Worm (Caenorhabditis elegans) whole organism, young adult: ENCODE data around the gene col-118.

ENCODE experiments used
- B0019.2 ChIP-seq: fragments of 200-800 bp; sonication (Bioruptor generic); conservative IDR thresholded peaks from 2 replicates; pipeline ENCODE4 v1.3.6; 2022; ENCODE audit warnings: missing genetic modification reagents, missing genetic modification characterization, missing compliant biosample characterization
- D2030.7 ChIP-seq: fragments of 200-800 bp; sonication (Bioruptor generic); IDR thresholded peaks from 2 replicates; pipeline ENCODE4 v1.3.6; 2022; ENCODE audit warnings: missing genetic modification reagents, missing genetic modification characterization, missing compliant biosample characterization
- F23B12.7 ChIP-seq: sonication (generic microtip); optimal IDR thresholded peaks from 2 replicates; lab custom pipeline; 2017; ENCODE audit warnings: missing genetic modification characterization, mild to moderate bottlenecking, missing compliant biosample characterization, antibody characterized with exemption, moderate library complexity; ENCODE audit not compliant: insufficient read depth
- F37B4.10 ChIP-seq: fragments of 200-800 bp; sonication (Bioruptor generic); IDR thresholded peaks from 2 replicates; pipeline ENCODE4 v1.3.6; 2022; ENCODE audit warnings: missing genetic modification characterization, missing compliant biosample characterization
- F39B2.1 ChIP-seq: fragments of 200-800 bp; sonication (Bioruptor generic); IDR thresholded peaks from 2 replicates; pipeline ENCODE4 v1.3.6; 2022; ENCODE audit warnings: missing genetic modification reagents, missing genetic modification characterization, missing compliant biosample characterization
- F55B11.4 ChIP-seq: sonication (generic microtip); optimal IDR thresholded peaks from 2 replicates; lab custom pipeline; 2016; ENCODE audit warnings: missing compliant biosample characterization, missing genetic modification characterization, borderline replicate concordance; ENCODE audit not compliant: insufficient read depth
- K11D2.4 ChIP-seq: fragments of 200-800 bp; sonication (Bioruptor generic); IDR thresholded peaks from 2 replicates; pipeline ENCODE4 v1.3.6; 2022; ENCODE audit warnings: missing genetic modification reagents, missing genetic modification characterization, missing compliant biosample characterization
- Y53G8AR.9 ChIP-seq: fragments of 200-800 bp; sonication (Bioruptor generic); conservative IDR thresholded peaks from 2 replicates; pipeline ENCODE4 v1.3.6; 2022; ENCODE audit warnings: missing genetic modification reagents, missing genetic modification characterization, missing compliant biosample characterization
- Y67H2A.10 ChIP-seq: fragments of 200-800 bp; sonication (Bioruptor generic); conservative IDR thresholded peaks from 2 replicates; pipeline ENCODE4 v1.3.6; 2022; ENCODE audit warnings: missing genetic modification reagents, missing genetic modification characterization, missing compliant biosample characterization
- Y79H2A.3 ChIP-seq: fragments of 200-800 bp; sonication (Bioruptor generic); conservative IDR thresholded peaks from 2 replicates; pipeline ENCODE4 v1.3.6; 2022; ENCODE audit warnings: missing genetic modification reagents, missing genetic modification characterization, missing compliant biosample characterization
- atf-7 ChIP-seq: sonication (generic microtip); optimal IDR thresholded peaks from 2 replicates; lab custom pipeline; 2017; ENCODE audit warnings: mild to moderate bottlenecking, missing genetic modification characterization, missing compliant biosample characterization
- ceh-40 ChIP-seq: fragments of 200-800 bp; sonication (Bioruptor generic); IDR thresholded peaks from 2 replicates; pipeline ENCODE4 v1.3.6; 2022; ENCODE audit warnings: missing genetic modification characterization, missing compliant biosample characterization
- ceh-91 ChIP-seq: fragments of 200-800 bp; sonication (Bioruptor generic); IDR thresholded peaks from 2 replicates; pipeline ENCODE4 v1.3.6; 2022; ENCODE audit warnings: missing genetic modification reagents, missing genetic modification characterization, missing compliant biosample characterization
- egl-44 ChIP-seq: fragments of 200-800 bp; sonication (Bioruptor generic); IDR thresholded peaks from 2 replicates; pipeline ENCODE4 v1.3.6; 2022; ENCODE audit warnings: missing genetic modification reagents, missing genetic modification characterization, missing compliant biosample characterization
- egrh-3 ChIP-seq: fragments of 200-800 bp; sonication (Bioruptor generic); IDR thresholded peaks from 2 replicates; pipeline ENCODE4 v1.3.6; 2022; ENCODE audit warnings: missing genetic modification reagents, missing genetic modification characterization, missing compliant biosample characterization
- ekl-4 ChIP-seq: fragments of 200-800 bp; sonication (Bioruptor generic); IDR thresholded peaks from 2 replicates; pipeline ENCODE4 v1.3.6; 2022; ENCODE audit warnings: missing genetic modification reagents, missing genetic modification characterization, missing compliant biosample characterization
- gei-17 ChIP-seq: fragments of 200-800 bp; sonication (Bioruptor generic); optimal IDR thresholded peaks from 2 replicates; lab custom pipeline; 2018; ENCODE audit warnings: mild to moderate bottlenecking, missing genetic modification characterization, missing compliant biosample characterization
- hmg-1.2 ChIP-seq: fragments of 200-800 bp; sonication (Bioruptor generic); IDR thresholded peaks from 2 replicates; pipeline ENCODE4 v1.3.6; 2022; ENCODE audit warnings: missing genetic modification reagents, missing genetic modification characterization, missing compliant biosample characterization
- hmg-20 ChIP-seq: fragments of 200-800 bp; sonication (Bioruptor generic); IDR thresholded peaks from 2 replicates; pipeline ENCODE4 v1.3.6; 2022; ENCODE audit warnings: missing genetic modification reagents, missing genetic modification characterization, missing compliant biosample characterization
- let-607 ChIP-seq, 2 experiments: fragments of 200-800 bp in 1 of 2; sonication (Bioruptor generic) in 1 of 2; sonication (generic microtip) in 1 of 2; optimal IDR thresholded peaks; 2 replicates each; lab custom pipeline; 2016 to 2018; ENCODE audit warnings: mild to moderate bottlenecking in 2 of 2, missing compliant biosample characterization in 2 of 2, missing genetic modification characterization in 2 of 2, moderate library complexity in 2 of 2, missing genotype in 1 of 2
- lin-26 ChIP-seq: fragments of 200-800 bp; sonication (Bioruptor generic); IDR thresholded peaks from 2 replicates; pipeline ENCODE4 v1.3.6; 2022; ENCODE audit warnings: missing genetic modification reagents, missing genetic modification characterization, missing compliant biosample characterization
- lin-35 ChIP-seq, 3 experiments: fragments of 150-350 bp in 2 of 3; sonication (generic microtip) in 1 of 3; optimal IDR thresholded peaks; 2 replicates each; lab custom pipeline; 2014 to 2018; ENCODE audit warnings: missing biosample characterization in 3 of 3, missing genetic modification characterization in 3 of 3, missing genetic modification reagents in 3 of 3
- lin-54 ChIP-seq: fragments of 200-800 bp; sonication (Bioruptor generic); optimal IDR thresholded peaks from 2 replicates; lab custom pipeline; 2018; ENCODE audit warnings: mild to moderate bottlenecking, missing genetic modification characterization, missing compliant biosample characterization
- nfyb-1 ChIP-seq: fragments of 200-800 bp; sonication (Bioruptor generic); IDR thresholded peaks from 2 replicates; pipeline ENCODE4 v1.3.6; 2022; ENCODE audit warnings: missing genetic modification reagents, missing genetic modification characterization, missing compliant biosample characterization
- nhr-90 ChIP-seq: sonication (generic microtip); optimal IDR thresholded peaks from 2 replicates; lab custom pipeline; 2016; ENCODE audit warnings: missing genotype, mild to moderate bottlenecking, missing genetic modification characterization, missing compliant biosample characterization
- pha-4 ChIP-seq: fragments of 150-350 bp; sonication (generic microtip); optimal IDR thresholded peaks from 2 replicates; lab custom pipeline; 2014; ENCODE audit warnings: missing biosample characterization, missing genetic modification reagents, missing genetic modification characterization
- rcor-1 ChIP-seq: fragments of 200-800 bp; sonication (Bioruptor generic); IDR thresholded peaks from 2 replicates; pipeline ENCODE4 v1.3.6; 2022; ENCODE audit warnings: missing genetic modification reagents, missing genetic modification characterization, missing compliant biosample characterization
- rec-8 ChIP-seq, 2 experiments: sonication (generic microtip); optimal IDR thresholded peaks; 2 replicates each; lab custom pipeline; 2016; ENCODE audit warnings: mild to moderate bottlenecking in 2 of 2, missing genetic modification characterization in 2 of 2, missing genetic modification reagents in 2 of 2, missing genotype in 2 of 2, missing biosample characterization in 1 of 2, missing compliant biosample characterization in 1 of 2, moderate library complexity in 1 of 2
- rpc-1 ChIP-seq, 2 experiments: fragments of 150-350 bp in 1 of 2; sonication (generic microtip) in 1 of 2; optimal IDR thresholded peaks; 2 replicates each; lab custom pipeline; 2014 to 2018; ENCODE audit warnings: missing biosample characterization in 1 of 2, missing genetic modification characterization in 1 of 2, missing genetic modification reagents in 1 of 2, missing genotype in 1 of 2
- tlf-1 ChIP-seq: fragments of 200-800 bp; sonication (Bioruptor generic); optimal IDR thresholded peaks from 2 replicates; lab custom pipeline; 2018; ENCODE audit warnings: mild to moderate bottlenecking, missing genetic modification characterization, missing compliant biosample characterization
- unc-130 ChIP-seq: sonication (generic microtip); optimal IDR thresholded peaks from 2 replicates; lab custom pipeline; 2016; ENCODE audit warnings: missing genetic modification reagents, missing genetic modification characterization, missing compliant biosample characterization
- zfh-2 ChIP-seq: fragments of 200-800 bp; sonication (Bioruptor generic); conservative IDR thresholded peaks from 2 replicates; pipeline ENCODE4 v1.3.6; 2022; ENCODE audit warnings: missing genetic modification reagents, missing genetic modification characterization, missing compliant biosample characterization
- ztf-6 ChIP-seq: fragments of 200-800 bp; sonication (Bioruptor generic); IDR thresholded peaks from 2 replicates; pipeline ENCODE4 v1.3.6; 2022; ENCODE audit warnings: missing genetic modification reagents, missing genetic modification characterization, missing compliant biosample characterization

col-118 gene

ce11 chrIV:8850807-8851206, 2.8 kb downstream of the col-118 start:
- TF ChIP-seq zfh-2 (peak; percentile 87), nfyb-1 (no peak), ceh-91 (GFP tag; lab: Robert Waterston, UW) (no peak), B0019.2 (no peak), lin-35 (GFP tag; optimal IDR thresholded peaks at IDR 0.05; lab: Kevin White, UChicago) (no peak), ekl-4 (GFP tag; lab: Robert Waterston, UW) (peak; percentile 31; the same call in 1 of the 2 replicates), egrh-3 (GFP tag; lab: Robert Waterston, UW) (peak; percentile 75; the same call in 1 of the 2 replicates), pha-4 (tag; lab: Kevin White, UChicago) (no peak)

DNA sequence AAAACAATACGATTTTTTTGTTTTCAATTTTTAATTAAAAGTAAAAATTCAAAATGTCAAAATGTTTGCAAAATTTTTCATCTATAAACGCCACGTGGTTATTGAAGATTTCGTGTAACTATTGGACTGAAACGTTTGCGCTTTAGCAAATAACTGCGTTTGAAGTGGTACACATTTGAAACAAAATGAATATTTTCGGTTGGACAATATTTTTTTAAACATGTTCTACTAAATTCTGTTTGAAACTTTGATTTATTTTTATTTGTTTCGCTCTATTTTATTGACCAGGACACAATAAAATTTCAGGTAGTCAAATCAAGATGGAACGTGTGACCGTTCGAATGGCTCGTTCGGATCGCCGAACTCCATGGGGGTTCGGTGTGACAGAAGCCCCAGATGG, 4.2 kb downstream of the col-118 start, which contains the start of gene alp-1:
TSS of gene alp-1 (plus strand) at position 301 of the 400 bp plus-strand sequence.
- TF ChIP-seq F37B4.10 (GFP tag; lab: Robert Waterston, UW), result no peak
- TF ChIP-seq rpc-1 (optimal IDR thresholded peaks at IDR 0.05; lab: Kevin White, UChicago), result no peak
- no peak for TF ChIP-seq rpc-1 (tag; optimal IDR thresholded peaks at IDR 0.05; lab: Kevin White, UChicago)
- TF ChIP-seq nfyb-1, result no peak
- no peak for TF ChIP-seq lin-26
- no peak for TF ChIP-seq Y79H2A.3
- TF ChIP-seq let-607 (tag; optimal IDR thresholded peaks at IDR 0.05; lab: Kevin White, UChicago), result no peak

DNA sequence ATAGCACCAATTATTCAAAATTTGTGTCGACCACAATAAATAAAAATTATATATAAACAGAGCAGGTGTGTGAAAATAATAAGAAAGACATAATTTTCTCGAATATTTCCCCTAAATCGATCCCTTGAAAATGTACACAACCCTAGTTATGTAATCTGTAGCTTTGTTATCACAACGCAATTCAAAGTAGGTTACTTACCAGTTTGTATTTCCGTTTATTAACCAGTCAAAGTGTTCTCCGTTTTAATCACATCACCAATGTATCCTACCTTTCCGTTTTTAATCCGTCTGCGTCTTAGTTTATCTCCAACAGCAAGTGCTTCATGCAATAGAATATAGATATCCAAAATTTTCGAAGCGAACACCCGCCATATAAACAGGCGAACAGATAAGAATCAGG, 5.3 kb downstream of the col-118 start:
- TF ChIP-seq lin-54, result no peak
- TF ChIP-seq F55B11.4, result no peak
- no peak for TF ChIP-seq K11D2.4
- TF ChIP-seq gei-17 (GFP tag; lab: Kevin White, UChicago), result no peak
- no peak for TF ChIP-seq rcor-1 (GFP tag; lab: Robert Waterston, UW)
- no peak for TF ChIP-seq unc-130 (GFP tag; lab: Kevin White, UChicago)
- no peak for TF ChIP-seq nfyb-1
- TF ChIP-seq tlf-1 (GFP tag; lab: Kevin White, UChicago), result no peak
- TF ChIP-seq ztf-6 (GFP tag; lab: Robert Waterston, UW), result no peak
- TF ChIP-seq D2030.7 (GFP tag; lab: Robert Waterston, UW), result no peak
- TF ChIP-seq F23B12.7 (tag; lab: Kevin White, UChicago), result no peak
- TF ChIP-seq Y53G8AR.9 (GFP tag; lab: Robert Waterston, UW), result no peak
- TF ChIP-seq nhr-90, result no peak
- TF ChIP-seq rpc-1 (optimal IDR thresholded peaks at IDR 0.05; lab: Kevin White, UChicago), result no peak
- TF ChIP-seq rpc-1 (tag; optimal IDR thresholded peaks at IDR 0.05; lab: Kevin White, UChicago), result no peak
- no peak for TF ChIP-seq egl-44 (GFP tag; lab: Robert Waterston, UW)
- no peak for TF ChIP-seq atf-7 (tag; lab: Kevin White, UChicago)
- TF ChIP-seq hmg-1.2 (GFP tag; lab: Robert Waterston, UW), result no peak
- TF ChIP-seq hmg-20 (GFP tag; lab: Robert Waterston, UW), result no peak
- no peak for TF ChIP-seq F39B2.1 (GFP tag; lab: Robert Waterston, UW)
- no peak for TF ChIP-seq ceh-40 (GFP tag; lab: Robert Waterston, UW)

- TF ChIP-seq Y67H2A.10 (GFP tag; lab: Robert Waterston, UW) (no peak), F39B2.1 (GFP tag; lab: Robert Waterston, UW) (no peak), lin-54 (no peak)
Measured at ce11 chrIV:8855963-8856362, 7.9 kb downstream of the col-118 start, which contains the start of gene T11B7.5. Gene T11B7.5, minus strand, starts transcription at chrIV:8856063.

ce11 chrIV:8864672-8865071, 16.7 kb downstream of the col-118 start:
- TF ChIP-seq rec-8 (tag; optimal IDR thresholded peaks at IDR 0.05; lab: Kevin White, UChicago), result no peak
- TF ChIP-seq, all 124 proteins: peak for 0
